Fruit fly (Drosophila melanogaster): Measurements from ENCODE around the gene CG18266.

The CG18266 gene

dm6 chr2L:5553750-5554149 lies 42.9 kb upstream of the CG18266 start, which contains the start of the genes CG14013 and CG14017:
Gene CG14013, minus strand, starts transcription at chr2L:5553850.
Gene CG14017, plus strand, starts transcription at chr2L:5553897.
- no peak for TF ChIP-seq dac (GFP tag; optimal IDR thresholded peaks at IDR 0.05)
- no peak for TF ChIP-seq CG6854 (GFP tag; optimal IDR thresholded peaks at IDR 0.05)
- no peak for TF ChIP-seq Ets21C (GFP tag; optimal IDR thresholded peaks at IDR 0.05)
- no peak for TF ChIP-seq Hr4 (GFP tag; optimal IDR thresholded peaks at IDR 0.05)
- no peak for TF ChIP-seq Ets96B (tag; optimal IDR thresholded peaks at IDR 0.05)
- TF ChIP-seq Hr39 (GFP tag; optimal IDR thresholded peaks at IDR 0.05), result no peak
- TF ChIP-seq ss (GFP tag; optimal IDR thresholded peaks at IDR 0.05), result no peak
- TF ChIP-seq CG11902 (GFP tag; optimal IDR thresholded peaks at IDR 0.05), result no peak
- TF ChIP-seq net (GFP tag; optimal IDR thresholded peaks at IDR 0.05), result no peak
- no peak for TF ChIP-seq CG8119 (GFP tag; IDR thresholded peaks at IDR 0.05)
- TF ChIP-seq spab (GFP tag; optimal IDR thresholded peaks at IDR 0.05), result no peak

- no peak for TF ChIP-seq Eip78C (GFP tag)
- TF ChIP-seq ss (GFP tag; optimal IDR thresholded peaks at IDR 0.05), result no peak
- TF ChIP-seq CG1621 (tag; optimal IDR thresholded peaks at IDR 0.05), result no peak
- TF ChIP-seq lz (GFP tag; optimal IDR thresholded peaks at IDR 0.05), result no peak
- no peak for TF ChIP-seq CG10631 (GFP tag; optimal IDR thresholded peaks at IDR 0.05)
- TF ChIP-seq spab (GFP tag; optimal IDR thresholded peaks at IDR 0.05), result no peak
- TF ChIP-seq CG11294 (GFP tag; IDR thresholded peaks at IDR 0.05), result no peak
- TF ChIP-seq OdsH (GFP tag; optimal IDR thresholded peaks at IDR 0.05), result no peak
- no peak for TF ChIP-seq CG7368 (GFP tag; optimal IDR thresholded peaks at IDR 0.05)
- TF ChIP-seq svp (GFP tag), result no peak
- no peak for TF ChIP-seq net (GFP tag; optimal IDR thresholded peaks at IDR 0.05)
- no peak for TF ChIP-seq fd85E (GFP tag; optimal IDR thresholded peaks at IDR 0.05)
- TF ChIP-seq CG11762 (GFP tag; optimal IDR thresholded peaks at IDR 0.05; ENCODE audit: insufficient read depth), result no peak
Measured at dm6 chr2L:5554818-5555217, 41.8 kb upstream of the CG18266 start, which contains the start of gene GluRIIA. Gene GluRIIA, plus strand, starts transcription at chr2L:5555072.

dm6 chr2L:5558809-5559392 lies 37.7 kb upstream of the CG18266 start, which contains the start of gene GluRIIB:
Gene GluRIIB, plus strand, starts transcription at chr2L:5559342.
- TF ChIP-seq spab (GFP tag; optimal IDR thresholded peaks at IDR 0.05) (no peak), CG11294 (GFP tag; IDR thresholded peaks at IDR 0.05) (no peak), Ets96B (tag; optimal IDR thresholded peaks at IDR 0.05) (no peak)

- peak; percentile 35 for TF ChIP-seq CG6792 (GFP tag; optimal IDR thresholded peaks at IDR 0.05)
- TF ChIP-seq CG10631 (GFP tag; optimal IDR thresholded peaks at IDR 0.05), result peak; percentile 52
- TF ChIP-seq CG7368 (GFP tag; optimal IDR thresholded peaks at IDR 0.05), result peak; percentile 2
- peak; percentile 10 for TF ChIP-seq topi (GFP tag; optimal IDR thresholded peaks at IDR 0.05)
- peak in 1 of 2 experiments; percentile 21 for TF ChIP-seq ss (GFP tag; optimal IDR thresholded peaks at IDR 0.05)
- peak; percentile 36 for TF ChIP-seq svp (GFP tag)
- TF ChIP-seq Met (GFP tag; optimal IDR thresholded peaks at IDR 0.05), result no peak
- peak; percentile 91 for TF ChIP-seq eg (GFP tag; IDR thresholded peaks at IDR 0.05)
- TF ChIP-seq Sox15 (GFP tag; optimal IDR thresholded peaks at IDR 0.05), result peak; percentile 18
- peak; percentile 20 for TF ChIP-seq CG9139 (GFP tag; optimal IDR thresholded peaks at IDR 0.05)
- TF ChIP-seq acj6 (GFP tag; optimal IDR thresholded peaks at IDR 0.05), result peak; percentile 52
- TF ChIP-seq CG8632 (GFP tag; optimal IDR thresholded peaks at IDR 0.05), result peak; percentile 42
- TF ChIP-seq fd85E (GFP tag; optimal IDR thresholded peaks at IDR 0.05), result no peak
- no peak for TF ChIP-seq CG6854 (GFP tag; optimal IDR thresholded peaks at IDR 0.05)
- peak; percentile 58 for TF ChIP-seq CG10669 (GFP tag; optimal IDR thresholded peaks at IDR 0.05)
- TF ChIP-seq Gug (GFP tag; IDR thresholded peaks at IDR 0.05), result peak; percentile 77
- peak; percentile 44 for TF ChIP-seq spab (GFP tag; optimal IDR thresholded peaks at IDR 0.05)
- peak; percentile 38 for TF ChIP-seq CG3919 (GFP tag; optimal IDR thresholded peaks at IDR 0.05)
- TF ChIP-seq CG15336 (GFP tag; IDR thresholded peaks at IDR 0.05), result peak; percentile 88
- TF ChIP-seq CG6808 (GFP tag; optimal IDR thresholded peaks at IDR 0.05), result peak; percentile 8
- TF ChIP-seq CG6163 (GFP tag; IDR thresholded peaks at IDR 0.05), result peak; percentile 86
- TF ChIP-seq Sox14 (GFP tag; optimal IDR thresholded peaks at IDR 0.05), result peak; percentile 12
- TF ChIP-seq Eip75B (GFP tag; optimal IDR thresholded peaks at IDR 0.05), result peak; percentile 24
- TF ChIP-seq CG32006 (GFP tag; optimal IDR thresholded peaks at IDR 0.05), result peak; percentile 60
- peak; percentile 72 for TF ChIP-seq Eip78C (GFP tag)
- TF ChIP-seq CG1621 (tag; optimal IDR thresholded peaks at IDR 0.05), result peak; percentile 41
- TF ChIP-seq CG8319 (GFP tag; optimal IDR thresholded peaks at IDR 0.05), result no peak
- peak; percentile 46 for TF ChIP-seq OdsH (GFP tag; optimal IDR thresholded peaks at IDR 0.05)
- peak; percentile 37 for TF ChIP-seq achi (GFP tag; optimal IDR thresholded peaks at IDR 0.05)
- TF ChIP-seq Hr4 (GFP tag; optimal IDR thresholded peaks at IDR 0.05), result peak; percentile 58
- no peak for TF ChIP-seq esn (GFP tag; optimal IDR thresholded peaks at IDR 0.05)
- TF ChIP-seq CG4318 (GFP tag; optimal IDR thresholded peaks at IDR 0.05), result no peak
- peak; percentile 4 for TF ChIP-seq CG11762 (GFP tag; optimal IDR thresholded peaks at IDR 0.05; ENCODE audit: insufficient read depth)
- TF ChIP-seq Ets96B (tag; optimal IDR thresholded peaks at IDR 0.05), result peak; percentile 68
- TF ChIP-seq CG11294 (GFP tag; IDR thresholded peaks at IDR 0.05), result peak; percentile 77
- no peak for TF ChIP-seq Ets21C (GFP tag; optimal IDR thresholded peaks at IDR 0.05)
Measured at dm6 chr2L:5567103-5567502, 29.5 kb upstream of the CG18266 start.
